Worm (Caenorhabditis elegans) whole organism, midembryonic: ENCODE results near the gene F35E8.10.

Experiments used
- T22C8.4 ChIP-seq: fragments of 200-800 bp; sonication (Bioruptor generic); IDR thresholded peaks from 2 replicates; pipeline ENCODE4 v1.3.6; 2022; ENCODE audit warnings: missing genetic modification characterization, missing compliant biosample characterization
- cog-1 ChIP-seq: sonication (generic microtip); optimal IDR thresholded peaks from 2 replicates; lab custom pipeline; 2016; ENCODE audit warnings: missing genetic modification characterization, missing compliant biosample characterization
- flt-1 ChIP-seq: fragments of 200-800 bp; sonication (Bioruptor generic); IDR thresholded peaks from 2 replicates; pipeline ENCODE4 v1.3.6; 2022; ENCODE audit warnings: missing genetic modification characterization, missing compliant biosample characterization
- klf-2 ChIP-seq: fragments of 200-800 bp; sonication (Bioruptor generic); conservative IDR thresholded peaks from 2 replicates; pipeline ENCODE4 v1.3.6; 2022; ENCODE audit warnings: missing genetic modification reagents, missing genetic modification characterization, missing compliant biosample characterization
- med-1 ChIP-seq: sonication (generic microtip); optimal IDR thresholded peaks from 2 replicates; lab custom pipeline; 2017; ENCODE audit warnings: missing genetic modification characterization, mild to moderate bottlenecking, missing compliant biosample characterization, antibody characterized with exemption, missing genetic modification reagents; ENCODE audit not compliant: insufficient read depth
- ref-1 ChIP-seq: fragments of 200-800 bp; sonication (Bioruptor generic); conservative IDR thresholded peaks from 2 replicates; pipeline ENCODE4 v1.3.6; 2022; ENCODE audit warnings: missing genetic modification reagents, missing genetic modification characterization, missing compliant biosample characterization
- tab-1 ChIP-seq: fragments of 200-800 bp; sonication (Bioruptor generic); IDR thresholded peaks from 2 replicates; pipeline ENCODE4 v1.3.6; 2022; ENCODE audit warnings: missing genetic modification characterization, missing compliant biosample characterization
- ztf-23 ChIP-seq: fragments of 200-800 bp; sonication (Bioruptor generic); IDR thresholded peaks from 2 replicates; pipeline ENCODE4 v1.3.6; 2022; ENCODE audit warnings: missing genetic modification reagents, missing genetic modification characterization, missing compliant biosample characterization
- ztf-29 ChIP-seq: fragments of 200-800 bp; sonication (Bioruptor generic); IDR thresholded peaks from 2 replicates; pipeline ENCODE4 v1.3.6; 2022; ENCODE audit warnings: missing genetic modification reagents, missing genetic modification characterization, missing compliant biosample characterization

DNA sequence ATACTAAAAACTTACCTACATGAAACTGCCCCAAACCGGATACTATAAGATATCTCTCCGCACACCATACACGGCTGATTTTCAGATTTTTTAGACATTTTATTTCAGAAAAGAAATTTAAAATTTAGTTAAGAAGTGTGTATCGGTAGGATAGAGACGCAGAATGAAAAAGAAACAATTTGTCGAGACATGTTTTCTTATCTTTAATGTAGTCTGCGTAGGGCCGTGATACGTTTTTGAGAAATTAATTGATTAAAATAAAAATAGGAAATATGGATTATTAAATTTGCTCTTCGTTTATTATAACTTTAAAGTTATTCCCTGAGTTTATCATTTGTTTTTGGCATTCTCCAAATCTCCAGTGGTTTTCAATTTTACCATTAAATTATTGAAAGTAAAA is 4.1 kb upstream of the F35E8.10 start, which contains the start of gene nhr-108:
- TF ChIP-seq cog-1 (tag; lab: Kevin White, UChicago) (no peak), klf-2 (GFP tag; lab: Robert Waterston, UW) (no peak), med-1 (GFP tag; lab: Kevin White, UChicago) (no peak), T22C8.4 (GFP tag; lab: Robert Waterston, UW) (no peak), tab-1 (GFP tag; lab: Robert Waterston, UW) (no peak), ref-1 (GFP tag; lab: Robert Waterston, UW) (no peak), flt-1 (no peak), ztf-29 (GFP tag; lab: Robert Waterston, UW) (no peak), ztf-23 (GFP tag; lab: Robert Waterston, UW) (no peak)
